Worm (Caenorhabditis elegans) whole organism, L2 larva: Measurements from ENCODE around the gene K01A12.4.
A peak's percentile ranks its signal among the peaks of the same experiment; 100 is the strongest.

Source experiments
- R02D3.7 ChIP-seq: fragments of 150-350 bp; optimal IDR thresholded peaks from 2 replicates; lab custom pipeline; 2014; ENCODE audit warnings: missing biosample characterization, missing genetic modification characterization
- Y55F3AM.14 ChIP-seq: fragments of 200-800 bp; sonication (Bioruptor generic); optimal IDR thresholded peaks from 2 replicates; lab custom pipeline; 2018; ENCODE audit warnings: mild to moderate bottlenecking, missing genetic modification characterization, missing compliant biosample characterization
- ZK546.5 ChIP-seq: sonication (generic microtip); optimal IDR thresholded peaks from 2 replicates; lab custom pipeline; 2017; ENCODE audit warnings: missing biosample characterization, missing genetic modification characterization
- aly-2 ChIP-seq: fragments of 150-350 bp; optimal IDR thresholded peaks from 2 replicates; lab custom pipeline; 2014; ENCODE audit warnings: missing biosample characterization, missing genetic modification characterization
- ama-1 ChIP-seq: fragments of 150-350 bp; optimal IDR thresholded peaks from 2 replicates; lab custom pipeline; 2018; ENCODE audit warnings: inconsistent platforms
- blmp-1 ChIP-seq: sonication (generic microtip); optimal IDR thresholded peaks from 2 replicates; lab custom pipeline; 2017; ENCODE audit warnings: missing genetic modification characterization, mild to moderate bottlenecking, missing compliant biosample characterization, antibody characterized with exemption, moderate library complexity; ENCODE audit not compliant: insufficient read depth
- dmd-4 ChIP-seq: sonication (generic microtip); optimal IDR thresholded peaks from 2 replicates; lab custom pipeline; 2017; ENCODE audit warnings: missing biosample characterization, missing genetic modification characterization
- egl-27 ChIP-seq: sonication (generic microtip); optimal IDR thresholded peaks from 3 replicates; lab custom pipeline; 2017; ENCODE audit warnings: missing biosample characterization, missing genetic modification reagents, missing genetic modification characterization
- elt-1 ChIP-seq: fragments of 150-350 bp; optimal IDR thresholded peaks from 2 replicates; lab custom pipeline; 2014; ENCODE audit warnings: missing biosample characterization, missing genetic modification characterization
- elt-3 ChIP-seq: sonication (generic microtip); optimal IDR thresholded peaks from 2 replicates; lab custom pipeline; 2017; ENCODE audit warnings: missing biosample characterization, missing genetic modification characterization
- fos-1 ChIP-seq: fragments of 150-350 bp; optimal IDR thresholded peaks from 2 replicates; lab custom pipeline; 2014; ENCODE audit warnings: missing biosample characterization, missing genetic modification characterization
- gmeb-1 ChIP-seq: fragments of 150-350 bp; optimal IDR thresholded peaks from 2 replicates; lab custom pipeline; 2014; ENCODE audit warnings: missing biosample characterization, missing genetic modification characterization
- lin-13 ChIP-seq: fragments of 150-350 bp; optimal IDR thresholded peaks from 2 replicates; lab custom pipeline; 2014; ENCODE audit warnings: missing biosample characterization, missing genetic modification reagents, missing genetic modification characterization
- lin-39 ChIP-seq: fragments of 150-350 bp; optimal IDR thresholded peaks from 2 replicates; lab custom pipeline; 2014; ENCODE audit warnings: missing biosample characterization, missing genetic modification reagents, missing genetic modification characterization
- lsy-2 ChIP-seq, 2 experiments: fragments of 150-350 bp in 1 of 2; sonication (generic microtip) in 1 of 2; optimal IDR thresholded peaks; 2 replicates each; lab custom pipeline; 2014 to 2017; ENCODE audit warnings: missing biosample characterization in 2 of 2, missing genetic modification characterization in 2 of 2
- mab-5 ChIP-seq: fragments of 150-350 bp; optimal IDR thresholded peaks from 2 replicates; lab custom pipeline; 2014; ENCODE audit warnings: missing biosample characterization, missing genetic modification characterization
- nhr-10 ChIP-seq: sonication (generic microtip); optimal IDR thresholded peaks from 2 replicates; lab custom pipeline; 2017; ENCODE audit warnings: missing biosample characterization, missing genetic modification characterization
- nhr-12 ChIP-seq: fragments of 150-350 bp; optimal IDR thresholded peaks from 2 replicates; lab custom pipeline; 2014; ENCODE audit warnings: missing biosample characterization, missing genetic modification characterization
- nhr-129 ChIP-seq: fragments of 150-350 bp; optimal IDR thresholded peaks from 2 replicates; lab custom pipeline; 2014; ENCODE audit warnings: missing biosample characterization, missing genetic modification characterization
- nhr-21 ChIP-seq: fragments of 150-350 bp; optimal IDR thresholded peaks from 2 replicates; lab custom pipeline; 2014; ENCODE audit warnings: missing biosample characterization, missing genetic modification characterization
- nhr-237 ChIP-seq: fragments of 150-350 bp; optimal IDR thresholded peaks from 2 replicates; lab custom pipeline; 2014; ENCODE audit warnings: missing biosample characterization, missing genetic modification characterization
- nhr-25 ChIP-seq: fragments of 150-350 bp; sonication (generic microtip); optimal IDR thresholded peaks from 3 replicates; lab custom pipeline; 2014; ENCODE audit warnings: missing biosample characterization, missing genetic modification characterization
- nhr-6 ChIP-seq: fragments of 150-350 bp; optimal IDR thresholded peaks from 2 replicates; lab custom pipeline; 2014; ENCODE audit warnings: missing biosample characterization, missing genetic modification characterization
- nhr-77 ChIP-seq: fragments of 150-350 bp; optimal IDR thresholded peaks from 2 replicates; lab custom pipeline; 2014; ENCODE audit warnings: missing biosample characterization, missing genetic modification characterization
- sem-4 ChIP-seq: fragments of 150-350 bp; optimal IDR thresholded peaks from 2 replicates; lab custom pipeline; 2014; ENCODE audit warnings: missing biosample characterization, missing genetic modification reagents, missing genetic modification characterization
- skn-1 ChIP-seq: sonication (generic microtip); optimal IDR thresholded peaks from 2 replicates; lab custom pipeline; 2017; ENCODE audit warnings: missing biosample characterization, missing genetic modification characterization
- sma-3 ChIP-seq: sonication (generic microtip); optimal IDR thresholded peaks from 2 replicates; lab custom pipeline; 2016; ENCODE audit warnings: missing genetic modification reagents, missing genetic modification characterization, missing compliant biosample characterization
- sma-9 ChIP-seq, 2 experiments: fragments of 150-350 bp in 1 of 2; sonication (generic microtip) in 1 of 2; optimal IDR thresholded peaks; 2 replicates each; lab custom pipeline; 2014 to 2016; ENCODE audit warnings: missing genetic modification characterization in 2 of 2, mild to moderate bottlenecking in 1 of 2, missing biosample characterization in 1 of 2, missing compliant biosample characterization in 1 of 2, missing genetic modification reagents in 1 of 2, moderate library complexity in 1 of 2
- snpc-4 ChIP-seq: fragments of 150-350 bp; optimal IDR thresholded peaks from 2 replicates; lab custom pipeline; 2014; ENCODE audit warnings: missing biosample characterization, missing genetic modification characterization
- unc-55 ChIP-seq: fragments of 150-350 bp; sonication (generic microtip); optimal IDR thresholded peaks from 3 replicates; lab custom pipeline; 2014; ENCODE audit warnings: missing biosample characterization, missing genetic modification reagents, missing genetic modification characterization
- unc-62 ChIP-seq: fragments of 150-350 bp; optimal IDR thresholded peaks from 2 replicates; lab custom pipeline; 2014; ENCODE audit warnings: missing biosample characterization, missing genetic modification reagents, missing genetic modification characterization
- zag-1 ChIP-seq: fragments of 150-350 bp; optimal IDR thresholded peaks from 2 replicates; lab custom pipeline; 2014; ENCODE audit warnings: missing biosample characterization, missing genetic modification characterization
- ztf-1 ChIP-seq: fragments of 200-800 bp; sonication (Bioruptor generic); conservative IDR thresholded peaks from 2 replicates; pipeline ENCODE4 v1.3.6; 2022; ENCODE audit warnings: missing genetic modification characterization, missing compliant biosample characterization
- ztf-4 ChIP-seq: fragments of 150-350 bp; optimal IDR thresholded peaks from 2 replicates; lab custom pipeline; 2014; ENCODE audit warnings: missing biosample characterization, missing genetic modification characterization

The K01A12.4 gene

ce11 chrX:8656019-8656418 lies 45.3 kb downstream of the K01A12.4 start:
- TF ChIP-seq R02D3.7 (tag; lab: Kevin White, UChicago) (no peak), ama-1 (lab: Kevin White, UChicago) (no peak), zag-1 (no peak), Y55F3AM.14 (no peak), sem-4 (no peak), dmd-4 (tag; lab: Kevin White, UChicago) (no peak), nhr-6 (tag; lab: Kevin White, UChicago) (no peak), ztf-4 (tag; lab: Kevin White, UChicago) (no peak), nhr-10 (tag; lab: Kevin White, UChicago) (no peak), fos-1 (tag; lab: Kevin White, UChicago) (no peak)

ce11 chrX:8659521-8659920 lies 48.8 kb downstream of the K01A12.4 start:
- TF ChIP-seq skn-1 (tag; lab: Kevin White, UChicago), result no peak
- no peak for TF ChIP-seq lin-13 (GFP tag; lab: Kevin White, UChicago)
- no peak for TF ChIP-seq sma-3 (GFP tag; lab: Kevin White, UChicago)
- TF ChIP-seq lin-39, result no peak
- no peak for TF ChIP-seq R02D3.7 (tag; lab: Kevin White, UChicago)
- TF ChIP-seq nhr-25 (tag; lab: Kevin White, UChicago), result no peak
- TF ChIP-seq gmeb-1, result no peak
- TF ChIP-seq blmp-1 (tag; lab: Kevin White, UChicago), result peak; percentile 62
- TF ChIP-seq sma-9 (GFP tag; optimal IDR thresholded peaks at IDR 0.05; lab: Kevin White, UChicago), result peak; percentile 15
- no peak for TF ChIP-seq sma-9 (tag; optimal IDR thresholded peaks at IDR 0.05; lab: Kevin White, UChicago)
- peak; percentile 28 for TF ChIP-seq nhr-129
- TF ChIP-seq elt-3 (tag; lab: Kevin White, UChicago), result no peak
- TF ChIP-seq ztf-4 (tag; lab: Kevin White, UChicago), result no peak
- no peak for TF ChIP-seq ama-1 (lab: Kevin White, UChicago)

ce11 chrX:8660319-8660718 lies 49.6 kb downstream of the K01A12.4 start, which contains the start of gene rig-1:
Gene rig-1, plus strand, starts transcription at chrX:8660619.
- TF ChIP-seq nhr-129 (no peak), unc-62 (GFP tag; lab: Kevin White, UChicago) (no peak), sma-3 (GFP tag; lab: Kevin White, UChicago) (no peak), nhr-6 (tag; lab: Kevin White, UChicago) (no peak), ZK546.5 (tag; lab: Kevin White, UChicago) (no peak), egl-27 (tag; lab: Kevin White, UChicago) (no peak), lsy-2 (tag; optimal IDR thresholded peaks at IDR 0.05; lab: Kevin White, UChicago) (no peak), aly-2 (no peak), fos-1 (tag; lab: Kevin White, UChicago) (no peak), skn-1 (tag; lab: Kevin White, UChicago) (no peak), Y55F3AM.14 (no peak), dmd-4 (tag; lab: Kevin White, UChicago) (no peak), elt-3 (tag; lab: Kevin White, UChicago) (no peak), nhr-25 (tag; lab: Kevin White, UChicago) (no peak), ama-1 (lab: Kevin White, UChicago) (no peak)

DNA sequence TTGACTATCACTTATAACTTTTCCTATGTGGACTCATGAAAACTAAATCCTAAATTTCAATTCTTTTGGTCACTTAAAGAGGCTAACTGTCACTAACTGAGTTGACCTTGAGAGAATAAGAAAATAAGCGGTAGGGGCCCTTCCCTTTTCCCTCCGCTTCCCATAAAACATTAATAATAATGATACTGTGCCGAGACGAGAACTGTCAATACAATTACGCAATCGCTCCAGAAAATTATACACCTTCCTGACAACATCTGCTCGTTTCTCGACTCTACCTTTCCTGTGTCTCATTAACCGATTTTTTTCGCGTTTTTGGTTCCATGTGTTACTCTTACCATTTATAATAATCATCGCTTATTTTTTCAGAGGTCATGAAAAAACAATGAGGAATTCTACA lies 50.2 kb downstream of the K01A12.4 start:
- no peak for TF ChIP-seq nhr-129
- TF ChIP-seq nhr-237 (tag; lab: Kevin White, UChicago), result no peak
- TF ChIP-seq elt-1 (tag; lab: Kevin White, UChicago), result no peak
- no peak for TF ChIP-seq zag-1
- TF ChIP-seq egl-27 (tag; lab: Kevin White, UChicago), result no peak
- no peak for TF ChIP-seq nhr-6 (tag; lab: Kevin White, UChicago)
- no peak for TF ChIP-seq nhr-77 (tag; lab: Kevin White, UChicago)
- TF ChIP-seq snpc-4 (tag; lab: Kevin White, UChicago), result no peak
- no peak for TF ChIP-seq ztf-1 (GFP tag; lab: Robert Waterston, UW)
- TF ChIP-seq nhr-21 (tag; lab: Kevin White, UChicago), result no peak
- TF ChIP-seq lin-13 (GFP tag; lab: Kevin White, UChicago), result no peak
- no peak for TF ChIP-seq mab-5 (tag; lab: Kevin White, UChicago)
- no peak for TF ChIP-seq nhr-12
- TF ChIP-seq unc-55, result no peak
- TF ChIP-seq ztf-4 (tag; lab: Kevin White, UChicago), result no peak
